Worm (Caenorhabditis elegans) whole organism, L4 larva: Measurements from ENCODE around the gene T01H3.5.

ENCODE experiments used
- R02D3.7 ChIP-seq: fragments of 150-350 bp; sonication (generic microtip); optimal IDR thresholded peaks from 3 replicates; lab custom pipeline; 2014; ENCODE audit warnings: missing biosample characterization, missing genetic modification characterization
- ceh-28 ChIP-seq: fragments of 150-350 bp; optimal IDR thresholded peaks from 2 replicates; lab custom pipeline; 2014; ENCODE audit warnings: missing biosample characterization, missing genetic modification reagents, missing genetic modification characterization
- dmd-9 ChIP-seq: fragments of 200-800 bp; sonication (Bioruptor generic); IDR thresholded peaks from 2 replicates; pipeline ENCODE4 v1.3.6; 2022; ENCODE audit warnings: missing genetic modification reagents, missing genetic modification characterization, missing compliant biosample characterization
- lin-13 ChIP-seq: fragments of 150-350 bp; optimal IDR thresholded peaks from 2 replicates; lab custom pipeline; 2014; ENCODE audit warnings: missing biosample characterization, missing genetic modification reagents, missing genetic modification characterization
- nhr-11 ChIP-seq: fragments of 150-350 bp; optimal IDR thresholded peaks from 2 replicates; lab custom pipeline; 2014; ENCODE audit warnings: missing biosample characterization, missing genetic modification characterization
- snpc-4 ChIP-seq: fragments of 150-350 bp; optimal IDR thresholded peaks from 2 replicates; lab custom pipeline; 2014; ENCODE audit warnings: missing biosample characterization, missing genetic modification characterization
- unc-62 ChIP-seq, 3 experiments: fragments of 150-350 bp in 1 of 3; sonication (generic microtip); optimal IDR thresholded peaks in 2 of 3; peaks in 1 of 3; 1 replicate in 1 of 3; 2 replicates in 2 of 3; lab custom pipeline; 2014 to 2017; ENCODE audit warnings: missing biosample characterization in 3 of 3, missing genetic modification characterization in 3 of 3, missing genetic modification reagents in 3 of 3, missing genotype in 1 of 3
- ztf-11 ChIP-seq: fragments of 150-350 bp; optimal IDR thresholded peaks from 2 replicates; lab custom pipeline; 2014; ENCODE audit warnings: missing biosample characterization, missing genetic modification characterization

DNA sequence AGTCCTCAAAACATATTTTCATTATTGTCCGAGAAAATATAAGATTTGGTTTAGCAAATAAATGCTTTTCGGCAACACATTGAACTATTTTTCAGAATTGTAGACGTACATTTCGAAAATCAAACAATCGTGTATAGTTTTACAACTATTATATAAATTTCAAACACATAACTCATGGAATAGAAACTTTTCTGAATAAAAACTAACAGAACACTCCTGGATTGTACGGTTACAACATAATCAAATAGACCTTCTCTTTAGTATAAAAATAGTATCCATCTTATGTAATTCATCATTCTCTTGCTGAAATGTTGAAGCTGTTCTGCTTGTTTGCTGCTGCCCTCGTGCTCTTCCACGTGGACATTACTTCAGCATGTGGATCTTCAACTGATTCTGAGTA is 31.6 kb downstream of the T01H3.5 start, which contains the start of gene ZK675.4:
- no peak for TF ChIP-seq dmd-9 (GFP tag; lab: Robert Waterston, UW)
- TF ChIP-seq unc-62 (GFP tag; optimal IDR thresholded peaks at IDR 0.05 in 1 of 2; lab: Kevin White, UChicago) = no peak
- TF ChIP-seq unc-62 (tag; optimal IDR thresholded peaks at IDR 0.05; lab: Kevin White, UChicago) = no peak
- no peak for TF ChIP-seq lin-13
- TF ChIP-seq nhr-11 (tag; lab: Kevin White, UChicago) = no peak
- no peak for TF ChIP-seq ceh-28 (tag; lab: Kevin White, UChicago)
- TF ChIP-seq R02D3.7 (tag; lab: Kevin White, UChicago) = no peak
- TF ChIP-seq ztf-11 (tag; lab: Kevin White, UChicago) = no peak
- TF ChIP-seq snpc-4 = no peak
